Fruit fly (Drosophila melanogaster) whole organism, embryonic: Measurements from ENCODE around the gene CG6602.
A peak's percentile ranks its signal among the peaks of the same experiment; 100 is the strongest.

Experiments used
- BEAF-32 ChIP-seq: fragments of 200-800 bp; sonication (Bioruptor generic); optimal IDR thresholded peaks from 3 replicates; lab custom pipeline; 2017; ENCODE audit warnings: missing biosample characterization, missing genetic modification characterization, mild to moderate bottlenecking, moderate library complexity, missing genetic modification reagents
- CG10209 ChIP-seq: fragments of 200-800 bp; sonication (Bioruptor generic); optimal IDR thresholded peaks from 3 replicates; lab custom pipeline; 2017; ENCODE audit warnings: missing biosample characterization, mild to moderate bottlenecking, missing genetic modification characterization, missing genetic modification reagents
- CG10321 ChIP-seq: fragments of 200-800 bp; sonication (Bioruptor generic); IDR thresholded peaks from 2 replicates; pipeline ENCODE4 v1.3.6; 2022; ENCODE audit warnings: missing biosample characterization, missing genetic modification characterization
- CG11695 ChIP-seq: fragments of 200-800 bp; sonication (Bioruptor generic); IDR thresholded peaks from 3 replicates; pipeline ENCODE4 v1.3.6; 2022; ENCODE audit warnings: missing biosample characterization, missing genetic modification characterization
- CG1233 ChIP-seq: fragments of 200-800 bp; sonication (Bioruptor generic); optimal IDR thresholded peaks from 4 replicates; lab custom pipeline; 2018; ENCODE audit warnings: missing biosample characterization, mild to moderate bottlenecking, missing genetic modification characterization
- CG14014 ChIP-seq: fragments of 200-800 bp; sonication (Bioruptor generic); IDR thresholded peaks from 2 replicates; pipeline ENCODE4 v1.3.6; 2022; ENCODE audit warnings: missing biosample characterization, missing genetic modification characterization
- CG15073 ChIP-seq: fragments of 200-800 bp; sonication (Bioruptor generic); optimal IDR thresholded peaks from 2 replicates; lab custom pipeline; 2016; ENCODE audit warnings: missing biosample characterization, missing genetic modification characterization
- CG15269 ChIP-seq: fragments of 200-800 bp; sonication (Bioruptor generic); optimal IDR thresholded peaks from 2 replicates; lab custom pipeline; 2018; ENCODE audit warnings: missing biosample characterization, mild to moderate bottlenecking, missing genetic modification characterization, moderate library complexity
- CG2129 ChIP-seq: fragments of 200-800 bp; sonication (Bioruptor generic); IDR thresholded peaks from 2 replicates; pipeline ENCODE4 v1.3.6; 2022; ENCODE audit warnings: missing biosample characterization, missing genetic modification characterization; ENCODE audit not compliant: partially characterized antibody
- CG9437 ChIP-seq: fragments of 200-800 bp; sonication (Bioruptor generic); optimal IDR thresholded peaks from 2 replicates; lab custom pipeline; 2018; ENCODE audit warnings: missing biosample characterization, mild to moderate bottlenecking, missing genetic modification characterization
- CG9797 ChIP-seq: fragments of 200-800 bp; sonication (Bioruptor generic); optimal IDR thresholded peaks from 3 replicates; lab custom pipeline; 2018; ENCODE audit warnings: missing biosample characterization, mild to moderate bottlenecking, missing genetic modification characterization
- CG9817 ChIP-seq: fragments of 200-800 bp; sonication (Bioruptor generic); optimal IDR thresholded peaks from 2 replicates; lab custom pipeline; 2018; ENCODE audit warnings: missing biosample characterization, mild to moderate bottlenecking, missing genetic modification characterization, moderate library complexity
- Dek ChIP-seq: fragments of 200-800 bp; sonication (Bioruptor generic); optimal IDR thresholded peaks from 3 replicates; lab custom pipeline; 2019; ENCODE audit warnings: missing biosample characterization, mild to moderate bottlenecking, missing genetic modification characterization, moderate library complexity
- Dfd ChIP-seq, 2 experiments: fragments of >200 bp; optimal IDR thresholded peaks; 2 replicates each; lab custom pipeline; 2017; ENCODE audit warnings: missing biosample characterization in 2 of 2, missing genetic modification characterization in 2 of 2
- E2f1 ChIP-seq: fragments of 200-800 bp; sonication (Bioruptor generic); IDR thresholded peaks from 2 replicates; pipeline ENCODE4 v1.3.6; 2022; ENCODE audit warnings: missing biosample characterization, missing genetic modification characterization
- HmgD ChIP-seq: fragments of 200-800 bp; sonication (Bioruptor generic); optimal IDR thresholded peaks from 3 replicates; lab custom pipeline; 2016; ENCODE audit warnings: missing biosample characterization, missing genetic modification characterization
- Jarid2 ChIP-seq: fragments of 200-800 bp; sonication (Bioruptor generic); optimal IDR thresholded peaks from 3 replicates; lab custom pipeline; 2017; ENCODE audit warnings: mild to moderate bottlenecking, missing biosample characterization, missing genetic modification reagents, missing genetic modification characterization
- Lhr ChIP-seq: fragments of 200-800 bp; sonication (Bioruptor generic); optimal IDR thresholded peaks from 3 replicates; lab custom pipeline; 2017; ENCODE audit warnings: mild to moderate bottlenecking, missing biosample characterization, missing genetic modification reagents, missing genetic modification characterization
- NC2β ChIP-seq: fragments of 200-800 bp; sonication (Bioruptor generic); optimal IDR thresholded peaks from 2 replicates; lab custom pipeline; 2016; ENCODE audit warnings: missing biosample characterization, missing genetic modification characterization
- Ptx1 ChIP-seq: fragments of 200-800 bp; sonication (Bioruptor generic); IDR thresholded peaks from 2 replicates; pipeline ENCODE4 v1.3.6; 2022; ENCODE audit warnings: missing biosample characterization, missing genetic modification characterization
- Scr ChIP-seq: fragments of 200-800 bp; sonication (Bioruptor generic); IDR thresholded peaks from 2 replicates; pipeline ENCODE4 v1.3.6; 2022; ENCODE audit warnings: missing biosample characterization, missing genetic modification characterization; ENCODE audit not compliant: partially characterized antibody
- Ssrp ChIP-seq: fragments of 200-800 bp; sonication (Bioruptor generic); optimal IDR thresholded peaks from 2 replicates; lab custom pipeline; 2018; ENCODE audit warnings: missing biosample characterization, mild to moderate bottlenecking, missing genetic modification characterization, moderate library complexity
- abd-A ChIP-seq: fragments of 200-800 bp; sonication (Bioruptor generic); optimal IDR thresholded peaks from 3 replicates; lab custom pipeline; 2019; ENCODE audit warnings: missing biosample characterization, mild to moderate bottlenecking, missing genetic modification characterization, moderate library complexity
- ato ChIP-seq: fragments of 200-800 bp; sonication (Bioruptor generic); IDR thresholded peaks from 2 replicates; pipeline ENCODE4 v1.3.6; 2022; ENCODE audit warnings: missing biosample characterization, missing genetic modification characterization; ENCODE audit not compliant: partially characterized antibody
- bab2 ChIP-seq: fragments of 200-800 bp; sonication (Bioruptor generic); optimal IDR thresholded peaks from 2 replicates; lab custom pipeline; 2016; ENCODE audit warnings: missing biosample characterization, missing genetic modification characterization
- btn ChIP-seq: fragments of 200-800 bp; sonication (Bioruptor generic); optimal IDR thresholded peaks from 2 replicates; lab custom pipeline; 2016; ENCODE audit warnings: missing biosample characterization, missing genetic modification characterization
- cg ChIP-seq: fragments of 200-800 bp; sonication (Bioruptor generic); optimal IDR thresholded peaks from 3 replicates; lab custom pipeline; 2019; ENCODE audit warnings: missing biosample characterization, mild to moderate bottlenecking, missing genetic modification characterization, moderate library complexity
- croc ChIP-seq: fragments of 200-800 bp; sonication (Bioruptor generic); conservative IDR thresholded peaks from 3 replicates; pipeline ENCODE4 v1.3.6; 2022; ENCODE audit warnings: missing biosample characterization, missing genetic modification characterization
- danr ChIP-seq: fragments of 200-800 bp; sonication (Bioruptor generic); IDR thresholded peaks from 2 replicates; pipeline ENCODE4 v1.3.6; 2022; ENCODE audit warnings: missing biosample characterization, missing genetic modification characterization
- dati ChIP-seq: fragments of 200-800 bp; sonication (Bioruptor generic); IDR thresholded peaks from 2 replicates; pipeline ENCODE4 v1.3.6; 2022; ENCODE audit warnings: missing biosample characterization, missing genetic modification characterization
- dmrt11E ChIP-seq: fragments of 200-800 bp; sonication (Bioruptor generic); optimal IDR thresholded peaks from 3 replicates; lab custom pipeline; 2018; ENCODE audit warnings: missing biosample characterization, mild to moderate bottlenecking, missing genetic modification characterization, moderate library complexity
- exex ChIP-seq: fragments of 200-800 bp; sonication (Bioruptor generic); optimal IDR thresholded peaks from 4 replicates; lab custom pipeline; 2018; ENCODE audit warnings: missing biosample characterization, mild to moderate bottlenecking, missing genetic modification characterization, moderate library complexity
- ftz-f1 ChIP-seq: fragments of 200-800 bp; sonication (Bioruptor generic); optimal IDR thresholded peaks from 2 replicates; lab custom pipeline; 2016; ENCODE audit warnings: missing biosample characterization, missing genetic modification characterization
- grau ChIP-seq: fragments of 200-800 bp; optimal IDR thresholded peaks from 3 replicates; lab custom pipeline; 2019; ENCODE audit warnings: missing biosample characterization, mild to moderate bottlenecking, missing genetic modification characterization, moderate library complexity
- gt ChIP-seq: fragments of 200-800 bp; sonication (Bioruptor generic); IDR thresholded peaks from 2 replicates; pipeline ENCODE4 v1.3.6; 2022; ENCODE audit warnings: missing biosample characterization, missing genetic modification characterization
- hth ChIP-seq: fragments of >200 bp; optimal IDR thresholded peaks from 2 replicates; lab custom pipeline; 2017; ENCODE audit warnings: inconsistent platforms
- inv ChIP-seq: fragments of 200-800 bp; sonication (Bioruptor generic); IDR thresholded peaks from 2 replicates; pipeline ENCODE4 v1.3.6; 2022; ENCODE audit warnings: missing biosample characterization, missing genetic modification characterization; ENCODE audit not compliant: partially characterized antibody
- ken ChIP-seq: fragments of 200-800 bp; sonication (Bioruptor generic); IDR thresholded peaks from 3 replicates; pipeline ENCODE4 v1.3.6; 2022; ENCODE audit warnings: missing biosample characterization, missing genetic modification characterization
- lmd ChIP-seq: fragments of 200-800 bp; sonication (Bioruptor generic); IDR thresholded peaks from 2 replicates; pipeline ENCODE4 v1.3.6; 2022; ENCODE audit warnings: missing biosample characterization, missing genetic modification characterization
- nom ChIP-seq: fragments of 200-800 bp; sonication (Bioruptor generic); optimal IDR thresholded peaks from 2 replicates; lab custom pipeline; 2017; ENCODE audit warnings: missing biosample characterization, missing genetic modification characterization, mild to moderate bottlenecking, moderate library complexity, missing genetic modification reagents
- org-1 ChIP-seq: fragments of 200-800 bp; sonication (Bioruptor generic); optimal IDR thresholded peaks from 2 replicates; lab custom pipeline; 2017; ENCODE audit warnings: missing biosample characterization, missing genetic modification characterization
- ranshi ChIP-seq: fragments of 200-800 bp; sonication (Bioruptor generic); IDR thresholded peaks from 2 replicates; pipeline ENCODE4 v1.3.6; 2022; ENCODE audit warnings: missing biosample characterization, missing genetic modification characterization
- sens ChIP-seq: fragments of 200-800 bp; sonication (Bioruptor generic); peaks from one replicate; lab custom pipeline; 2016; ENCODE audit warnings: missing biosample characterization, missing genetic modification characterization
- sob ChIP-seq: fragments of 200-800 bp; sonication (Bioruptor generic); IDR thresholded peaks from 2 replicates; pipeline ENCODE4 v1.3.6; 2022; ENCODE audit warnings: missing biosample characterization, missing genetic modification characterization
- sqz ChIP-seq: fragments of 200-800 bp; sonication (Bioruptor generic); optimal IDR thresholded peaks from 3 replicates; lab custom pipeline; 2018; ENCODE audit warnings: missing biosample characterization, mild to moderate bottlenecking, missing genetic modification characterization
- sr ChIP-seq: fragments of 200-800 bp; sonication (Bioruptor generic); IDR thresholded peaks from 3 replicates; pipeline ENCODE4 v1.3.6; 2022; ENCODE audit warnings: missing biosample characterization, missing genetic modification characterization
- sug ChIP-seq: fragments of 200-800 bp; optimal IDR thresholded peaks from 2 replicates; lab custom pipeline; 2019; ENCODE audit warnings: missing biosample characterization, mild to moderate bottlenecking, missing genetic modification characterization, moderate library complexity
- unpg ChIP-seq: fragments of 200-800 bp; sonication (Bioruptor generic); optimal IDR thresholded peaks from 3 replicates; lab custom pipeline; 2018; ENCODE audit warnings: missing biosample characterization, mild to moderate bottlenecking, missing genetic modification characterization, moderate library complexity
- wdn ChIP-seq: fragments of 200-800 bp; sonication (Bioruptor generic); IDR thresholded peaks from 2 replicates; pipeline ENCODE4 v1.3.6; 2022; ENCODE audit warnings: missing biosample characterization, missing genetic modification characterization

The CG6602 gene

dm6 chr3L:6071454-6072189 lies at the start of gene CG6602 (continued):
- TF ChIP-seq CG10209 (GFP tag; lab: Kevin White, UChicago) (peak; percentile 73), CG10321 (peak; percentile 25; the same call in 1 of the 2 replicates), sqz (GFP tag; lab: Kevin White, UChicago) (no peak), CG11695 (GFP tag; lab: Robert Waterston, UW) (0 out of 3 replicates have a peak, but pooled peaks have one; percentile 20), E2f1 (GFP tag; lab: Robert Waterston, UW) (peak; percentile 74), ato (GFP tag; lab: Robert Waterston, UW) (no peak), Ssrp (peak; percentile 26), dati (GFP tag; lab: Robert Waterston, UW) (peak; percentile 71), CG9437 (GFP tag; lab: Kevin White, UChicago) (peak; percentile 29), inv (GFP tag; lab: Robert Waterston, UW) (no peak), CG14014 (GFP tag; lab: Robert Waterston, UW) (peak; percentile 67), ken (GFP tag; lab: Robert Waterston, UW) (peak; percentile 84), CG1233 (GFP tag; lab: Kevin White, UChicago) (peak; percentile 70), Dek (tag; lab: Kevin White, UChicago) (peak; percentile 21), CG9797 (GFP tag; lab: Kevin White, UChicago) (no peak), wdn (peak; percentile 9; the same call in 1 of the 2 replicates), BEAF-32 (GFP tag; lab: Kevin White, UChicago) (no peak), Lhr (peak; percentile 41), grau (tag; lab: Kevin White, UChicago) (peak; percentile 48), NC2β (GFP tag; lab: Kevin White, UChicago) (peak; percentile 53), btn (no peak), Jarid2 (peak; percentile 32), sug (tag; lab: Kevin White, UChicago) (peak; percentile 45), org-1 (peak; percentile 14), croc (GFP tag; lab: Robert Waterston, UW) (peak; percentile 30; the same call in 2 of the 3 replicates), ranshi (GFP tag; lab: Robert Waterston, UW) (peak; percentile 83), CG15073 (GFP tag; lab: Kevin White, UChicago) (no peak), lmd (GFP tag; lab: Robert Waterston, UW) (no peak; the same call in 1 of the 2 replicates), hth (lab: Kevin White, UChicago) (no peak), nom (GFP tag; lab: Kevin White, UChicago) (no peak), CG9817 (peak; percentile 80), CG15269 (tag; lab: Kevin White, UChicago) (peak; percentile 38), sob (GFP tag; lab: Robert Waterston, UW) (peak; percentile 80), CG2129 (GFP tag; lab: Robert Waterston, UW) (no peak), abd-A (tag; lab: Kevin White, UChicago) (no peak), bab2 (GFP tag; lab: Kevin White, UChicago) (no peak), exex (peak; percentile 42), Ptx1 (GFP tag; lab: Robert Waterston, UW) (peak; percentile 81), HmgD (GFP tag; lab: Kevin White, UChicago) (no peak), dmrt11E (tag; lab: Kevin White, UChicago) (peak; percentile 39), Scr (GFP tag; lab: Robert Waterston, UW) (no peak), sr (GFP tag; lab: Robert Waterston, UW) (peak; percentile 77), Dfd (GFP tag; optimal IDR thresholded peaks at IDR 0.05; lab: Kevin White, UChicago) (no peak), sens (peak; percentile 90), cg (GFP tag; lab: Kevin White, UChicago) (no peak), gt (GFP tag; lab: Robert Waterston, UW) (peak; percentile 67), ftz-f1 (GFP tag; lab: Kevin White, UChicago) (no peak), danr (GFP tag; lab: Robert Waterston, UW) (peak; percentile 38; the same call in 1 of the 2 replicates), unpg (GFP tag; lab: Kevin White, UChicago) (peak; percentile 59)
